Fruit fly (Drosophila melanogaster): ENCODE results near the gene CG13693.

CG13693 gene

dm6 chr2L:277122-277671 is 44.9 kb downstream of the CG13693 start, which contains the start of gene smo (continued):
- no peak for TF ChIP-seq sd (tag; optimal IDR thresholded peaks at IDR 0.05)
- TF ChIP-seq nau (GFP tag; optimal IDR thresholded peaks at IDR 0.05), result no peak
- TF ChIP-seq yki (optimal IDR thresholded peaks at IDR 0.05), result no peak
- TF ChIP-seq ems (GFP tag; optimal IDR thresholded peaks at IDR 0.05), result peak; percentile 34
- TF ChIP-seq pfk (GFP tag; optimal IDR thresholded peaks at IDR 0.05), result no peak
- TF ChIP-seq Oaz (GFP tag; IDR thresholded peaks at IDR 0.05), result no peak
- no peak for TF ChIP-seq CG12219 (GFP tag; optimal IDR thresholded peaks at IDR 0.05)
- TF ChIP-seq emc (GFP tag; optimal IDR thresholded peaks at IDR 0.05), result no peak
- no peak for TF ChIP-seq aop (GFP tag; IDR thresholded peaks at IDR 0.05)
- no peak for TF ChIP-seq wor (GFP tag; IDR thresholded peaks at IDR 0.05)
- TF ChIP-seq al (GFP tag; IDR thresholded peaks at IDR 0.05), result no peak
- no peak for TF ChIP-seq toy (GFP tag; IDR thresholded peaks at IDR 0.05)
- no peak for TF ChIP-seq sqz (GFP tag; optimal IDR thresholded peaks at IDR 0.05)
- TF ChIP-seq CG1529 (GFP tag; optimal IDR thresholded peaks at IDR 0.05), result no peak
- TF ChIP-seq Xrp1 (GFP tag; IDR thresholded peaks at IDR 0.05), result no peak
- no peak for TF ChIP-seq esg (GFP tag; conservative IDR thresholded peaks at IDR 0.05)
- no peak for TF ChIP-seq otp (GFP tag; IDR thresholded peaks at IDR 0.05)
- TF ChIP-seq p53 (GFP tag; optimal IDR thresholded peaks at IDR 0.05), result peak; percentile 69
- TF ChIP-seq az2 (GFP tag; optimal IDR thresholded peaks at IDR 0.05), result no peak
- TF ChIP-seq CG4707 (GFP tag; optimal IDR thresholded peaks at IDR 0.05), result no peak
- TF ChIP-seq CG8281 (tag; optimal IDR thresholded peaks at IDR 0.05), result no peak
- peak; percentile 16 for TF ChIP-seq CG8924 (tag; optimal IDR thresholded peaks at IDR 0.05)
- TF ChIP-seq Opbp (GFP tag; IDR thresholded peaks at IDR 0.05; ENCODE audit: partially characterized antibody), result peak; percentile 81
- TF ChIP-seq Lhr (GFP tag; optimal IDR thresholded peaks at IDR 0.05), result peak; percentile 65
- TF ChIP-seq insv (GFP tag; optimal IDR thresholded peaks at IDR 0.05), result peak in 1 of 2 experiments; percentile 12
- TF ChIP-seq Meics (GFP tag; optimal IDR thresholded peaks at IDR 0.05), result no peak
- TF ChIP-seq Chrac-16 (GFP tag; optimal IDR thresholded peaks at IDR 0.05), result peak; percentile 29
- no peak for TF ChIP-seq CG5953 (GFP tag; IDR thresholded peaks at IDR 0.05)
- no peak for TF ChIP-seq pho (GFP tag; optimal IDR thresholded peaks at IDR 0.05)
- no peak for TF ChIP-seq D19A (tag; optimal IDR thresholded peaks at IDR 0.05)
- no peak for TF ChIP-seq Dek (tag; optimal IDR thresholded peaks at IDR 0.05)
- peak; percentile 83; the same call in 3 of the 4 replicates for TF ChIP-seq chinmo (GFP tag; IDR thresholded peaks at IDR 0.05; ENCODE audit: partially characterized antibody)
- peak; percentile 76 for TF ChIP-seq CHES-1-like (GFP tag; optimal IDR thresholded peaks at IDR 0.05)
- TF ChIP-seq ash1 (GFP tag; optimal IDR thresholded peaks at IDR 0.05), result no peak
- TF ChIP-seq slou (GFP tag; optimal IDR thresholded peaks at IDR 0.05), result peak; percentile 44
- no peak for TF ChIP-seq gcm (GFP tag; optimal IDR thresholded peaks at IDR 0.05)
- TF ChIP-seq org-1 (GFP tag; optimal IDR thresholded peaks at IDR 0.05), result no peak
- no peak for TF ChIP-seq cad (GFP tag; optimal IDR thresholded peaks at IDR 0.05)
- TF ChIP-seq psq (GFP tag; optimal IDR thresholded peaks at IDR 0.05), result no peak
- TF ChIP-seq lov (optimal IDR thresholded peaks at IDR 0.05), result no peak
- no peak for TF ChIP-seq lov (GFP tag; IDR thresholded peaks at IDR 0.05)
- TF ChIP-seq CG11456 (GFP tag; IDR thresholded peaks at IDR 0.05), result 0 out of 3 replicates have a peak, but pooled peaks have one; percentile 35
- no peak for TF ChIP-seq lab (GFP tag; optimal IDR thresholded peaks at IDR 0.05)
- TF ChIP-seq crp (GFP tag; optimal IDR thresholded peaks at IDR 0.05), result peak in 1 of 2 experiments; percentile 19
- TF ChIP-seq Aef1 (GFP tag; IDR thresholded peaks at IDR 0.05), result no peak
- TF ChIP-seq Hr78 (GFP tag; optimal IDR thresholded peaks at IDR 0.05), result no peak
- no peak for TF ChIP-seq CG8478 (optimal IDR thresholded peaks at IDR 0.05)
- TF ChIP-seq CG12744 (GFP tag; optimal IDR thresholded peaks at IDR 0.05), result no peak
- TF ChIP-seq CG7556 (GFP tag; optimal IDR thresholded peaks at IDR 0.05), result no peak
- no peak for TF ChIP-seq Lpt (GFP tag; optimal IDR thresholded peaks at IDR 0.05)
- TF ChIP-seq CG2202 (tag; optimal IDR thresholded peaks at IDR 0.05), result no peak
- peak; percentile 62 for TF ChIP-seq CG3847 (GFP tag; IDR thresholded peaks at IDR 0.05)

Measured in whole organism, embryonic.